Worm (Caenorhabditis elegans) whole organism, L3 larva: ENCODE measurements around the gene trx-3.

Source experiments
- ZK546.5 ChIP-seq: sonication (generic microtip); optimal IDR thresholded peaks from 2 replicates; lab custom pipeline; 2017; ENCODE audit warnings: missing biosample characterization, missing genetic modification characterization
- aly-2 ChIP-seq: fragments of 150-350 bp; optimal IDR thresholded peaks from 2 replicates; lab custom pipeline; 2014; ENCODE audit warnings: missing biosample characterization, missing genetic modification characterization
- ama-1 ChIP-seq: fragments of 150-350 bp; optimal IDR thresholded peaks from 2 replicates; lab custom pipeline; 2018
- ceh-28 ChIP-seq: fragments of 150-350 bp; optimal IDR thresholded peaks from 2 replicates; lab custom pipeline; 2014; ENCODE audit warnings: missing biosample characterization, missing genetic modification reagents, missing genetic modification characterization
- ceh-82 ChIP-seq: fragments of 150-350 bp; optimal IDR thresholded peaks from 2 replicates; lab custom pipeline; 2014; ENCODE audit warnings: missing biosample characterization, missing genetic modification characterization
- ceh-9 ChIP-seq: sonication (generic microtip); optimal IDR thresholded peaks from 2 replicates; lab custom pipeline; 2018; ENCODE audit warnings: missing biosample characterization, missing genetic modification characterization
- egl-27 ChIP-seq: sonication (generic microtip); optimal IDR thresholded peaks from 4 replicates; lab custom pipeline; 2017; ENCODE audit warnings: missing biosample characterization, missing genetic modification reagents, missing genetic modification characterization
- egl-5 ChIP-seq: fragments of 150-350 bp; optimal IDR thresholded peaks from 2 replicates; lab custom pipeline; 2017; ENCODE audit warnings: missing biosample characterization, missing genetic modification reagents, missing genetic modification characterization, inconsistent platforms
- elt-1 ChIP-seq: fragments of 150-350 bp; optimal IDR thresholded peaks from 2 replicates; lab custom pipeline; 2014; ENCODE audit warnings: missing biosample characterization, missing genetic modification characterization
- elt-2 ChIP-seq: sonication (generic microtip); optimal IDR thresholded peaks from 2 replicates; lab custom pipeline; 2016; ENCODE audit warnings: missing genetic modification reagents, mild to moderate bottlenecking, missing genetic modification characterization, missing compliant biosample characterization
- elt-3 ChIP-seq, 3 experiments: fragments of 150-350 bp in 1 of 3; sonication (generic microtip) in 2 of 3; optimal IDR thresholded peaks; 2 replicates in 2 of 3; 4 replicates in 1 of 3; lab custom pipeline; 2014 to 2017; ENCODE audit warnings: missing biosample characterization in 3 of 3, missing genetic modification characterization in 3 of 3
- eor-1 ChIP-seq, 2 experiments: fragments of 150-350 bp; optimal IDR thresholded peaks; 2 replicates each; lab custom pipeline; 2014 to 2018; ENCODE audit warnings: missing biosample characterization in 2 of 2, missing genetic modification characterization in 2 of 2
- fkh-10 ChIP-seq: sonication (generic microtip); optimal IDR thresholded peaks from 2 replicates; lab custom pipeline; 2017; ENCODE audit warnings: missing biosample characterization, missing genetic modification reagents, missing genetic modification characterization
- fkh-2 ChIP-seq: fragments of 150-350 bp; optimal IDR thresholded peaks from 2 replicates; lab custom pipeline; 2014; ENCODE audit warnings: missing biosample characterization, missing genetic modification reagents, missing genetic modification characterization
- fos-1 ChIP-seq: fragments of 150-350 bp; optimal IDR thresholded peaks from 2 replicates; lab custom pipeline; 2014; ENCODE audit warnings: missing biosample characterization, missing genetic modification characterization
- hmg-11 ChIP-seq: sonication (generic microtip); optimal IDR thresholded peaks from 2 replicates; lab custom pipeline; 2016; ENCODE audit warnings: missing genetic modification characterization, missing compliant biosample characterization
- jun-1 ChIP-seq: fragments of 150-350 bp; optimal IDR thresholded peaks from 2 replicates; lab custom pipeline; 2014; ENCODE audit warnings: missing biosample characterization, missing genetic modification reagents, missing genetic modification characterization
- lin-15B ChIP-seq: fragments of 150-350 bp; optimal IDR thresholded peaks from 2 replicates; lab custom pipeline; 2014; ENCODE audit warnings: missing biosample characterization, missing genetic modification characterization
- lin-39 ChIP-seq: fragments of 150-350 bp; optimal IDR thresholded peaks from 2 replicates; lab custom pipeline; 2018; ENCODE audit warnings: missing biosample characterization, missing genetic modification reagents, missing genetic modification characterization
- mml-1 ChIP-seq: fragments of 150-350 bp; sonication (generic microtip); optimal IDR thresholded peaks from 3 replicates; lab custom pipeline; 2014; ENCODE audit warnings: missing biosample characterization, missing genetic modification characterization
- nfya-1 ChIP-seq: sonication (generic microtip); optimal IDR thresholded peaks from 2 replicates; lab custom pipeline; 2017; ENCODE audit warnings: missing genetic modification characterization, mild to moderate bottlenecking, missing compliant biosample characterization, antibody characterized with exemption, moderate library complexity; ENCODE audit not compliant: insufficient read depth
- nhr-11 ChIP-seq: fragments of 150-350 bp; optimal IDR thresholded peaks from 2 replicates; lab custom pipeline; 2014; ENCODE audit warnings: missing biosample characterization, missing genetic modification characterization
- nhr-12 ChIP-seq: fragments of 150-350 bp; optimal IDR thresholded peaks from 2 replicates; lab custom pipeline; 2014; ENCODE audit warnings: missing biosample characterization, missing genetic modification characterization
- nhr-23 ChIP-seq: fragments of 150-350 bp; optimal IDR thresholded peaks from 2 replicates; lab custom pipeline; 2014; ENCODE audit warnings: missing biosample characterization, missing genetic modification reagents, missing genetic modification characterization
- nhr-237 ChIP-seq: fragments of 150-350 bp; optimal IDR thresholded peaks from 2 replicates; lab custom pipeline; 2014; ENCODE audit warnings: missing biosample characterization, missing genetic modification characterization
- nhr-25 ChIP-seq: sonication (generic microtip); optimal IDR thresholded peaks from 2 replicates; lab custom pipeline; 2017; ENCODE audit warnings: missing biosample characterization, missing genetic modification characterization
- nhr-43 ChIP-seq: sonication (generic microtip); optimal IDR thresholded peaks from 2 replicates; lab custom pipeline; 2016; ENCODE audit warnings: mild to moderate bottlenecking, missing genetic modification characterization, missing compliant biosample characterization; ENCODE audit not compliant: poor library complexity, severe bottlenecking
- nhr-67 ChIP-seq: fragments of 150-350 bp; optimal IDR thresholded peaks from 2 replicates; lab custom pipeline; 2014; ENCODE audit warnings: missing biosample characterization, missing genetic modification characterization
- nhr-77 ChIP-seq: fragments of 150-350 bp; optimal IDR thresholded peaks from 2 replicates; lab custom pipeline; 2014; ENCODE audit warnings: missing biosample characterization, missing genetic modification characterization
- pha-4 ChIP-seq: fragments of 150-350 bp; optimal IDR thresholded peaks from 2 replicates; lab custom pipeline; 2014; ENCODE audit warnings: missing biosample characterization, missing genetic modification reagents, missing genetic modification characterization
- pqm-1 ChIP-seq: fragments of 150-350 bp; optimal IDR thresholded peaks from 2 replicates; lab custom pipeline; 2017; ENCODE audit warnings: missing biosample characterization, missing genetic modification characterization, inconsistent platforms
- sea-2 ChIP-seq: fragments of 150-350 bp; sonication (generic microtip); optimal IDR thresholded peaks from 4 replicates; lab custom pipeline; 2014; ENCODE audit warnings: missing biosample characterization, missing genetic modification reagents, missing genetic modification characterization
- skn-1 ChIP-seq: fragments of 150-350 bp; optimal IDR thresholded peaks from 2 replicates; lab custom pipeline; 2014; ENCODE audit warnings: missing biosample characterization, missing genetic modification characterization
- snpc-4 ChIP-seq: fragments of 150-350 bp; optimal IDR thresholded peaks from 2 replicates; lab custom pipeline; 2014; ENCODE audit warnings: missing biosample characterization, missing genetic modification characterization
- tbx-2 ChIP-seq: sonication (generic microtip); optimal IDR thresholded peaks from 2 replicates; lab custom pipeline; 2016; ENCODE audit warnings: mild to moderate bottlenecking, missing genetic modification characterization, missing compliant biosample characterization
- unc-39 ChIP-seq: sonication (generic microtip); optimal IDR thresholded peaks from 4 replicates; lab custom pipeline; 2017; ENCODE audit warnings: missing biosample characterization, missing genetic modification characterization
- unc-62 ChIP-seq: fragments of 150-350 bp; sonication (generic microtip); optimal IDR thresholded peaks from 4 replicates; lab custom pipeline; 2014; ENCODE audit warnings: missing biosample characterization, missing genetic modification reagents, missing genetic modification characterization
- zag-1 ChIP-seq: fragments of 150-350 bp; optimal IDR thresholded peaks from 2 replicates; lab custom pipeline; 2014; ENCODE audit warnings: missing biosample characterization, missing genetic modification characterization
- ztf-11 ChIP-seq: fragments of 150-350 bp; optimal IDR thresholded peaks from 2 replicates; lab custom pipeline; 2014; ENCODE audit warnings: missing biosample characterization, missing genetic modification characterization
- ztf-4 ChIP-seq: fragments of 150-350 bp; optimal IDR thresholded peaks from 2 replicates; lab custom pipeline; 2014; ENCODE audit warnings: missing biosample characterization, missing genetic modification characterization

The trx-3 gene

ce11 chrIV:4486738-4487137 lies at the start of gene trx-3:
Gene trx-3 (plus strand): TSS chrIV:4487028.
- TF ChIP-seq pqm-1 (tag; lab: Kevin White, UChicago) (peak; percentile 86), unc-39 (tag; lab: Kevin White, UChicago) (no peak), elt-2 (tag; lab: Kevin White, UChicago) (peak; percentile 82), nhr-23 (tag; lab: Kevin White, UChicago) (no peak), sea-2 (no peak), pha-4 (tag; lab: Kevin White, UChicago) (peak; percentile 36)
- TF ChIP-seq, all 47 proteins: peak for 3

- TF ChIP-seq elt-1 (tag; lab: Kevin White, UChicago): peak; percentile 81
- TF ChIP-seq ceh-82 (tag; lab: Kevin White, UChicago): no peak
- TF ChIP-seq nhr-23 (tag; lab: Kevin White, UChicago): peak; percentile 20
- TF ChIP-seq, all 47 proteins: peak for 2
Measured at ce11 chrIV:4437825-4438224, 49.0 kb upstream of the trx-3 start.

- TF ChIP-seq lin-39 (tag; lab: Kevin White, UChicago) (no peak), hmg-11 (tag; lab: Kevin White, UChicago) (no peak)
Measured at ce11 chrIV:4439190-4439589, 47.6 kb upstream of the trx-3 start, which contains the start of gene fbxb-74. Gene fbxb-74 (minus strand): TSS chrIV:4439290.

ce11 chrIV:4441077-4441476 lies 45.8 kb upstream of the trx-3 start, which contains the start of gene fbxb-75:
Gene fbxb-75 (minus strand): TSS chrIV:4441177.
- TF ChIP-seq pha-4 (tag; lab: Kevin White, UChicago): no peak
- TF ChIP-seq fos-1 (tag; lab: Kevin White, UChicago): no peak
- TF ChIP-seq elt-3 (tag; optimal IDR thresholded peaks at IDR 0.05; lab: Kevin White, UChicago): no peak
- TF ChIP-seq ztf-4 (tag; lab: Kevin White, UChicago): no peak
- no peak for TF ChIP-seq nhr-23 (tag; lab: Kevin White, UChicago)
- no peak for TF ChIP-seq elt-2 (tag; lab: Kevin White, UChicago)
- no peak for TF ChIP-seq ceh-28 (tag; lab: Kevin White, UChicago)
- TF ChIP-seq ztf-11 (tag; lab: Kevin White, UChicago): no peak
- no peak for TF ChIP-seq fkh-10 (GFP tag; lab: Kevin White, UChicago)
- TF ChIP-seq egl-5 (tag; lab: Kevin White, UChicago): no peak
- no peak for TF ChIP-seq nhr-237 (tag; lab: Kevin White, UChicago)
- no peak for TF ChIP-seq sea-2
- no peak for TF ChIP-seq nhr-11 (tag; lab: Kevin White, UChicago)
- TF ChIP-seq hmg-11 (tag; lab: Kevin White, UChicago): no peak
- TF ChIP-seq pqm-1 (tag; lab: Kevin White, UChicago): no peak

- no peak for TF ChIP-seq aly-2 (tag; lab: Kevin White, UChicago)
- no peak for TF ChIP-seq nhr-67 (tag; lab: Kevin White, UChicago)
- peak; percentile 76 for TF ChIP-seq egl-27
- TF ChIP-seq jun-1 (tag; lab: Kevin White, UChicago): peak; percentile 92
- peak; percentile 97 for TF ChIP-seq lin-15B (tag; lab: Kevin White, UChicago)
- peak; percentile 69 for TF ChIP-seq fos-1 (tag; lab: Kevin White, UChicago)
- TF ChIP-seq egl-5 (tag; lab: Kevin White, UChicago): peak; percentile 24
- TF ChIP-seq nhr-77 (tag; lab: Kevin White, UChicago): peak; percentile 69
- peak; percentile 63 for TF ChIP-seq ztf-4 (tag; lab: Kevin White, UChicago)
- TF ChIP-seq lin-39 (tag; lab: Kevin White, UChicago): peak; percentile 99
- peak; percentile 55 for TF ChIP-seq skn-1 (tag; lab: Kevin White, UChicago)
- peak; percentile 75 for TF ChIP-seq nhr-11 (tag; lab: Kevin White, UChicago)
- no peak for TF ChIP-seq nhr-12 (tag; lab: Kevin White, UChicago)
- no peak for TF ChIP-seq nhr-237 (tag; lab: Kevin White, UChicago)
- no peak for TF ChIP-seq unc-39 (tag; lab: Kevin White, UChicago)
- peak; percentile 69 for TF ChIP-seq pqm-1 (tag; lab: Kevin White, UChicago)
- TF ChIP-seq unc-62 (GFP tag; lab: Kevin White, UChicago): no peak
- peak; percentile 81 for TF ChIP-seq ceh-28 (tag; lab: Kevin White, UChicago)
- TF ChIP-seq snpc-4: peak; percentile 88
- TF ChIP-seq zag-1: peak; percentile 42
- TF ChIP-seq ama-1 (lab: Kevin White, UChicago): peak; percentile 79
- TF ChIP-seq nhr-25 (tag; lab: Kevin White, UChicago): peak; percentile 98
- no peak for TF ChIP-seq ceh-9 (tag; lab: Kevin White, UChicago)
- TF ChIP-seq nfya-1 (tag; lab: Kevin White, UChicago): peak; percentile 99
- TF ChIP-seq fkh-2: peak; percentile 26
- no peak for TF ChIP-seq sea-2
- TF ChIP-seq hmg-11 (tag; lab: Kevin White, UChicago): peak; percentile 90
- TF ChIP-seq tbx-2 (tag; lab: Kevin White, UChicago): peak; percentile 85
- TF ChIP-seq eor-1 (tag; optimal IDR thresholded peaks at IDR 0.05; lab: Kevin White, UChicago): no peak
- TF ChIP-seq elt-1 (tag; lab: Kevin White, UChicago): peak; percentile 81
- peak; percentile 88 for TF ChIP-seq nhr-43
- peak; percentile 98 for TF ChIP-seq ZK546.5
- TF ChIP-seq ztf-11 (tag; lab: Kevin White, UChicago): no peak
- no peak for TF ChIP-seq mml-1 (tag; lab: Kevin White, UChicago)
- peak; percentile 98 for TF ChIP-seq nhr-23 (tag; lab: Kevin White, UChicago)
- peak; percentile 99 for TF ChIP-seq pha-4 (tag; lab: Kevin White, UChicago)
Measured at ce11 chrIV:4445711-4446290, 41.0 kb upstream of the trx-3 start, which contains the start of the genes wapl-1 and htz-1. Gene wapl-1 (minus strand): TSS chrIV:4445740. Gene htz-1 (plus strand): TSS chrIV:4446216.
